Fruit fly (Drosophila melanogaster): Measurements from ENCODE around the gene Vinc.

The Vinc gene

dm6 chrX:2191896-2192295, 30.5 kb downstream of the Vinc start:
- no peak for TF ChIP-seq noc (tag; optimal IDR thresholded peaks at IDR 0.05)

dm6 chrX:2188888-2189287, 33.5 kb downstream of the Vinc start, which contains the start of gene Mct1:
Gene Mct1 (plus strand): TSS chrX:2189188.
- no peak for TF ChIP-seq noc (tag; optimal IDR thresholded peaks at IDR 0.05)

dm6 chrX:2187520-2187919, 34.8 kb downstream of the Vinc start, which contains the start of gene CG3457:
Gene CG3457 (plus strand): TSS chrX:2187820.
- no peak for TF ChIP-seq noc (tag; optimal IDR thresholded peaks at IDR 0.05)

dm6 chrX:2186555-2186954, 35.8 kb downstream of the Vinc start, which contains the start of gene CG17777:
Gene CG17777 (plus strand): TSS chrX:2186855.
- no peak for TF ChIP-seq noc (tag; optimal IDR thresholded peaks at IDR 0.05)

dm6 chrX:2184563-2184962, 37.8 kb downstream of the Vinc start, which contains the start of the genes Nmd3 and CG17776:
Gene Nmd3 (minus strand): TSS chrX:2184668.
Gene CG17776 (plus strand): TSS chrX:2184725.
- TF ChIP-seq noc (tag; optimal IDR thresholded peaks at IDR 0.05), result peak; percentile 36

- TF ChIP-seq noc (tag; optimal IDR thresholded peaks at IDR 0.05), result no peak
These were observed 41.6 kb downstream of the Vinc start, which contains the start of gene pn for dm6 chrX:2180750-2181261. Gene pn (plus strand): TSS chrX:2181211.

- TF ChIP-seq noc (tag; optimal IDR thresholded peaks at IDR 0.05), result no peak
These were observed 43.6 kb downstream of the Vinc start, which contains the start of gene Cyp4ae1 for dm6 chrX:2178802-2179201. Gene Cyp4ae1 (plus strand): TSS chrX:2179007.

dm6 chrX:2175956-2176469, 46.4 kb downstream of the Vinc start, which contains the start of gene Cyp4d2:
Gene Cyp4d2 (plus strand): TSS chrX:2176006.
- TF ChIP-seq noc (tag; optimal IDR thresholded peaks at IDR 0.05), result no peak

- TF ChIP-seq noc (tag; optimal IDR thresholded peaks at IDR 0.05), result no peak
These were observed 47.0 kb downstream of the Vinc start, which contains the start of gene Cyp4d14 for dm6 chrX:2175265-2175795. Gene Cyp4d14 (minus strand): TSS chrX:2175315.

- no peak for TF ChIP-seq noc (tag; optimal IDR thresholded peaks at IDR 0.05)
These were observed 49.9 kb downstream of the Vinc start, which contains the start of gene ND-B14.5A for dm6 chrX:2172420-2172827. Gene ND-B14.5A (plus strand): TSS chrX:2172526.

dm6 chrX:2170424-2170823, 51.9 kb downstream of the Vinc start:
- TF ChIP-seq noc (tag; optimal IDR thresholded peaks at IDR 0.05), result no peak

dm6 chrX:2168485-2169199, 53.7 kb downstream of the Vinc start:
- TF ChIP-seq noc (tag; optimal IDR thresholded peaks at IDR 0.05), result no peak

- no peak for TF ChIP-seq noc (tag; optimal IDR thresholded peaks at IDR 0.05)
These were observed 56.2 kb downstream of the Vinc start for dm6 chrX:2166129-2166528.

- no peak for TF ChIP-seq noc (tag; optimal IDR thresholded peaks at IDR 0.05)
These were observed 57.0 kb downstream of the Vinc start for dm6 chrX:2165394-2165793.
